Worm (Caenorhabditis elegans) whole organism, L4 larva: Measurements from ENCODE around the gene F53F4.17.

ENCODE experiments used
- F44E2.7 ChIP-seq: fragments of 200-800 bp; sonication (Bioruptor generic); IDR thresholded peaks from 2 replicates; pipeline ENCODE4 v2.1.2; 2022; ENCODE audit warnings: missing genetic modification characterization, missing compliant biosample characterization
- F49E8.2 ChIP-seq: sonication (generic microtip); optimal IDR thresholded peaks from 2 replicates; lab custom pipeline; 2016; ENCODE audit warnings: missing compliant biosample characterization, mild to moderate bottlenecking, missing genetic modification characterization, borderline replicate concordance
- R02D3.7 ChIP-seq: fragments of 150-350 bp; sonication (generic microtip); optimal IDR thresholded peaks from 3 replicates; lab custom pipeline; 2014; ENCODE audit warnings: missing biosample characterization, missing genetic modification characterization
- T20F7.1 ChIP-seq: fragments of 200-800 bp; sonication (Bioruptor generic); optimal IDR thresholded peaks from 2 replicates; lab custom pipeline; 2018; ENCODE audit warnings: mild to moderate bottlenecking, missing genetic modification characterization, missing compliant biosample characterization
- T26A8.4 ChIP-seq: fragments of 200-800 bp; sonication (Bioruptor generic); IDR thresholded peaks from 2 replicates; pipeline ENCODE4 v1.3.6; 2022; ENCODE audit warnings: missing genetic modification characterization, missing compliant biosample characterization
- Y105C5A.15 ChIP-seq: fragments of 200-800 bp; sonication (Bioruptor generic); IDR thresholded peaks from 2 replicates; pipeline ENCODE4 v1.3.6; 2022; ENCODE audit warnings: missing genetic modification characterization, missing compliant biosample characterization
- Y5F2A.4 ChIP-seq: fragments of 200-800 bp; sonication (Bioruptor generic); optimal IDR thresholded peaks from 2 replicates; lab custom pipeline; 2018; ENCODE audit warnings: mild to moderate bottlenecking, missing genetic modification characterization, missing compliant biosample characterization
- Y75B8A.6 ChIP-seq: fragments of 200-800 bp; sonication (Bioruptor generic); IDR thresholded peaks from 2 replicates; pipeline ENCODE4 v1.3.6; 2022; ENCODE audit warnings: missing genetic modification reagents, missing genetic modification characterization, missing compliant biosample characterization
- ZK546.5 ChIP-seq, 2 experiments: sonication (generic microtip); optimal IDR thresholded peaks; 2 replicates each; lab custom pipeline; 2017; ENCODE audit warnings: missing biosample characterization in 2 of 2, missing genetic modification characterization in 2 of 2
- aly-2 ChIP-seq: sonication (generic microtip); optimal IDR thresholded peaks from 2 replicates; lab custom pipeline; 2018; ENCODE audit warnings: missing biosample characterization, missing genetic modification characterization
- attf-4 ChIP-seq: sonication (generic microtip); optimal IDR thresholded peaks from 3 replicates; lab custom pipeline; 2017; ENCODE audit warnings: missing biosample characterization, missing genetic modification characterization
- ceh-20 ChIP-seq: fragments of 200-800 bp; sonication (Bioruptor generic); IDR thresholded peaks from 2 replicates; pipeline ENCODE4 v1.3.6; 2022; ENCODE audit warnings: missing genetic modification reagents, missing genetic modification characterization, missing compliant biosample characterization
- ceh-44 ChIP-seq: fragments of 200-800 bp; sonication (Bioruptor generic); IDR thresholded peaks from 2 replicates; pipeline ENCODE4 v1.3.6; 2022; ENCODE audit warnings: missing genetic modification reagents, missing genetic modification characterization, missing compliant biosample characterization
- ceh-82 ChIP-seq: sonication (generic microtip); optimal IDR thresholded peaks from 2 replicates; lab custom pipeline; 2017; ENCODE audit warnings: missing biosample characterization, missing genetic modification characterization
- ces-1 ChIP-seq: fragments of 150-350 bp; sonication (generic microtip); optimal IDR thresholded peaks from 4 replicates; lab custom pipeline; 2014; ENCODE audit warnings: missing biosample characterization, missing genetic modification reagents, missing genetic modification characterization
- cey-2 ChIP-seq: sonication (generic microtip); optimal IDR thresholded peaks from 3 replicates; lab custom pipeline; 2017; ENCODE audit warnings: missing genetic modification characterization, mild to moderate bottlenecking, missing compliant biosample characterization, antibody characterized with exemption, borderline replicate concordance; ENCODE audit not compliant: insufficient read depth
- daf-12 ChIP-seq: fragments of 150-350 bp; optimal IDR thresholded peaks from 2 replicates; lab custom pipeline; 2014; ENCODE audit warnings: missing biosample characterization, missing genetic modification reagents, missing genetic modification characterization
- dmd-8 ChIP-seq: fragments of 200-800 bp; sonication (Bioruptor generic); IDR thresholded peaks from 2 replicates; pipeline ENCODE4 v1.3.6; 2022; ENCODE audit warnings: missing genetic modification characterization, missing compliant biosample characterization
- dmd-9 ChIP-seq: fragments of 200-800 bp; sonication (Bioruptor generic); IDR thresholded peaks from 2 replicates; pipeline ENCODE4 v1.3.6; 2022; ENCODE audit warnings: missing genetic modification reagents, missing genetic modification characterization, missing compliant biosample characterization
- egl-27 ChIP-seq: sonication (generic microtip); optimal IDR thresholded peaks from 3 replicates; lab custom pipeline; 2017; ENCODE audit warnings: missing biosample characterization, missing genetic modification reagents, missing genetic modification characterization
- fos-1 ChIP-seq: fragments of 150-350 bp; optimal IDR thresholded peaks from 2 replicates; lab custom pipeline; 2014; ENCODE audit warnings: missing biosample characterization, missing genetic modification characterization
- hif-1 ChIP-seq, 2 experiments: sonication (generic microtip); optimal IDR thresholded peaks; 2 replicates each; lab custom pipeline; 2016 to 2017; ENCODE audit warnings: missing compliant biosample characterization in 2 of 2, missing genetic modification characterization in 2 of 2, missing genetic modification reagents in 2 of 2, missing genotype in 2 of 2, mild to moderate bottlenecking in 1 of 2
- hlh-30 ChIP-seq: sonication (generic microtip); optimal IDR thresholded peaks from 2 replicates; lab custom pipeline; 2017; ENCODE audit warnings: antibody characterized with exemption, mild to moderate bottlenecking, missing genetic modification characterization, missing compliant biosample characterization; ENCODE audit not compliant: insufficient read depth
- lim-7 ChIP-seq: fragments of 200-800 bp; sonication (Bioruptor generic); IDR thresholded peaks from 2 replicates; pipeline ENCODE4 v1.3.6; 2022; ENCODE audit warnings: missing genetic modification characterization, missing compliant biosample characterization
- lin-13 ChIP-seq: fragments of 150-350 bp; optimal IDR thresholded peaks from 2 replicates; lab custom pipeline; 2014; ENCODE audit warnings: missing biosample characterization, missing genetic modification reagents, missing genetic modification characterization
- lin-38 ChIP-seq: fragments of 200-800 bp; sonication (Bioruptor generic); IDR thresholded peaks from 2 replicates; pipeline ENCODE4 v1.3.6; 2022; ENCODE audit warnings: missing genetic modification reagents, missing genetic modification characterization, missing compliant biosample characterization
- lsy-2 ChIP-seq, 2 experiments: fragments of 150-350 bp in 1 of 2; sonication (generic microtip) in 1 of 2; optimal IDR thresholded peaks; 2 replicates each; lab custom pipeline; 2014 to 2017; ENCODE audit warnings: missing biosample characterization in 2 of 2, missing genetic modification characterization in 2 of 2
- madf-9 ChIP-seq: fragments of 200-800 bp; sonication (Bioruptor generic); conservative IDR thresholded peaks from 2 replicates; pipeline ENCODE4 v1.3.6; 2022; ENCODE audit warnings: missing genetic modification reagents, missing genetic modification characterization, missing compliant biosample characterization
- mdl-1 ChIP-seq, 2 experiments: fragments of 150-350 bp in 1 of 2; sonication (generic microtip) in 1 of 2; optimal IDR thresholded peaks; 2 replicates each; lab custom pipeline; 2014 to 2017; ENCODE audit warnings: missing biosample characterization in 2 of 2, missing genetic modification characterization in 2 of 2
- mes-2 ChIP-seq: sonication (generic microtip); optimal IDR thresholded peaks from 2 replicates; lab custom pipeline; 2016; ENCODE audit warnings: missing genotype, mild to moderate bottlenecking, missing genetic modification characterization, missing compliant biosample characterization; ENCODE audit not compliant: poor library complexity, severe bottlenecking
- nhr-102 ChIP-seq: sonication (generic microtip); optimal IDR thresholded peaks from 2 replicates; lab custom pipeline; 2016; ENCODE audit warnings: mild to moderate bottlenecking, missing genetic modification characterization, moderate library complexity, missing compliant biosample characterization
- nhr-111 ChIP-seq: fragments of 200-800 bp; sonication (Bioruptor generic); optimal IDR thresholded peaks from 2 replicates; lab custom pipeline; 2018; ENCODE audit warnings: mild to moderate bottlenecking, missing genetic modification characterization, missing compliant biosample characterization
- nhr-42 ChIP-seq: fragments of 200-800 bp; sonication (Bioruptor generic); IDR thresholded peaks from 2 replicates; pipeline ENCODE4 v1.3.6; 2022; ENCODE audit warnings: missing genetic modification characterization, missing compliant biosample characterization
- nhr-6 ChIP-seq: fragments of 150-350 bp; optimal IDR thresholded peaks from 2 replicates; lab custom pipeline; 2014; ENCODE audit warnings: missing biosample characterization, missing genetic modification characterization
- pqm-1 ChIP-seq: sonication (generic microtip); optimal IDR thresholded peaks from 2 replicates; lab custom pipeline; 2017; ENCODE audit warnings: missing biosample characterization, missing genetic modification characterization
- rbr-2 ChIP-seq: sonication (generic microtip); optimal IDR thresholded peaks from 2 replicates; lab custom pipeline; 2016; ENCODE audit warnings: missing genotype, missing genetic modification characterization, missing compliant biosample characterization
- saeg-2 ChIP-seq: fragments of 200-800 bp; sonication (Bioruptor generic); IDR thresholded peaks from 2 replicates; pipeline ENCODE4 v1.3.6; 2022; ENCODE audit warnings: missing genetic modification reagents, missing genetic modification characterization, missing compliant biosample characterization
- spr-3 ChIP-seq: fragments of 200-800 bp; sonication (Bioruptor generic); optimal IDR thresholded peaks from 2 replicates; lab custom pipeline; 2018; ENCODE audit warnings: mild to moderate bottlenecking, missing genetic modification characterization, missing compliant biosample characterization
- tra-1 ChIP-seq: fragments of 200-800 bp; sonication (Bioruptor generic); IDR thresholded peaks from 2 replicates; pipeline ENCODE4 v1.3.6; 2022; ENCODE audit warnings: missing genetic modification reagents, missing genetic modification characterization, missing compliant biosample characterization
- unc-62 ChIP-seq, 3 experiments: fragments of 150-350 bp in 1 of 3; sonication (generic microtip); optimal IDR thresholded peaks in 2 of 3; peaks in 1 of 3; 1 replicate in 1 of 3; 2 replicates in 2 of 3; lab custom pipeline; 2014 to 2017; ENCODE audit warnings: missing biosample characterization in 3 of 3, missing genetic modification characterization in 3 of 3, missing genetic modification reagents in 3 of 3, missing genotype in 1 of 3
- zfp-2 ChIP-seq: sonication (generic microtip); optimal IDR thresholded peaks from 2 replicates; lab custom pipeline; 2016; ENCODE audit warnings: mild to moderate bottlenecking, missing genetic modification characterization, missing compliant biosample characterization

F53F4.17 gene

ce11 chrV:13627103-13627623 lies 39.2 kb downstream of the F53F4.17 start, which contains the start of gene sde-2:
sde-2 (plus strand) TSS chrV:13627573.
- TF ChIP-seq spr-3 (GFP tag; lab: Kevin White, UChicago), result no peak
- TF ChIP-seq ces-1 (GFP tag; lab: Kevin White, UChicago), result peak; percentile 45
- TF ChIP-seq unc-62 (GFP tag; optimal IDR thresholded peaks at IDR 0.05 in 1 of 2; lab: Kevin White, UChicago), result peak in 1 of 2 experiments; percentile 53
- no peak for TF ChIP-seq unc-62 (tag; optimal IDR thresholded peaks at IDR 0.05; lab: Kevin White, UChicago)
- no peak for TF ChIP-seq ceh-82 (tag; lab: Kevin White, UChicago)
- peak; percentile 57 for TF ChIP-seq hlh-30 (tag; lab: Kevin White, UChicago)

- TF ChIP-seq lsy-2 (tag; optimal IDR thresholded peaks at IDR 0.05; lab: Kevin White, UChicago) (no peak), dmd-8 (no peak), lin-13 (GFP tag; lab: Kevin White, UChicago) (no peak), dmd-9 (GFP tag; lab: Robert Waterston, UW) (no peak), R02D3.7 (tag; lab: Kevin White, UChicago) (no peak), Y105C5A.15 (GFP tag; lab: Robert Waterston, UW) (no peak), mdl-1 (tag; optimal IDR thresholded peaks at IDR 0.05; lab: Kevin White, UChicago) (no peak), F44E2.7 (no peak), tra-1 (GFP tag; lab: Robert Waterston, UW) (no peak), nhr-111 (no peak), zfp-2 (no peak), lim-7 (GFP tag; lab: Robert Waterston, UW) (no peak), hif-1 (tag; optimal IDR thresholded peaks at IDR 0.05; lab: Kevin White, UChicago) (no peak), nhr-102 (tag; lab: Kevin White, UChicago) (no peak), Y5F2A.4 (GFP tag; lab: Kevin White, UChicago) (no peak), lin-38 (GFP tag; lab: Robert Waterston, UW) (no peak), pqm-1 (no peak), madf-9 (GFP tag; lab: Robert Waterston, UW) (no peak), F49E8.2 (tag; lab: Kevin White, UChicago) (no peak)
- TF ChIP-seq, all 104 proteins: peak for 0
Measured at ce11 chrV:13634149-13634548, 46.1 kb downstream of the F53F4.17 start, which contains the start of gene H37A05.2. H37A05.2 (minus strand) TSS chrV:13634249.

- no peak for TF ChIP-seq Y75B8A.6 (GFP tag; lab: Robert Waterston, UW)
- TF ChIP-seq egl-27 (tag; lab: Kevin White, UChicago), result no peak
- TF ChIP-seq tra-1 (GFP tag; lab: Robert Waterston, UW), result no peak
- no peak for TF ChIP-seq ceh-44
- no peak for TF ChIP-seq ZK546.5 (tag; optimal IDR thresholded peaks at IDR 0.05; lab: Kevin White, UChicago)
- no peak for TF ChIP-seq aly-2
- TF ChIP-seq daf-12 (tag; lab: Kevin White, UChicago), result no peak
- TF ChIP-seq saeg-2 (GFP tag; lab: Robert Waterston, UW), result no peak
- TF ChIP-seq nhr-42 (GFP tag; lab: Robert Waterston, UW), result no peak
- TF ChIP-seq rbr-2, result no peak
- no peak for TF ChIP-seq attf-4 (tag; lab: Kevin White, UChicago)
- no peak for TF ChIP-seq cey-2 (tag; lab: Kevin White, UChicago)
- no peak for TF ChIP-seq ceh-20 (GFP tag; lab: Robert Waterston, UW)
- no peak for TF ChIP-seq fos-1
- TF ChIP-seq nhr-6 (tag; lab: Kevin White, UChicago), result no peak
- TF ChIP-seq T20F7.1, result no peak
- TF ChIP-seq T26A8.4, result no peak
- TF ChIP-seq lin-13 (GFP tag; lab: Kevin White, UChicago), result no peak
- no peak for TF ChIP-seq mes-2 (tag; lab: Kevin White, UChicago)
Measured at ce11 chrV:13636411-13636810, 48.4 kb downstream of the F53F4.17 start.
